Fruit fly (Drosophila melanogaster) whole organism, embryonic: ENCODE results near the gene msb1l.

Experiments
- Bteb2 ChIP-seq: fragments of 200-800 bp; sonication (Bioruptor generic); optimal IDR thresholded peaks from 2 replicates; lab custom pipeline; 2016; ENCODE audit warnings: missing biosample characterization, missing genetic modification characterization
- CG10565 ChIP-seq: fragments of 200-800 bp; sonication (Bioruptor generic); optimal IDR thresholded peaks from 3 replicates; lab custom pipeline; 2016; ENCODE audit warnings: missing biosample characterization, mild to moderate bottlenecking, missing genetic modification characterization
- CG10979 ChIP-seq: fragments of 200-800 bp; sonication (Bioruptor generic); optimal IDR thresholded peaks from 2 replicates; lab custom pipeline; 2018; ENCODE audit warnings: missing biosample characterization, mild to moderate bottlenecking, missing genetic modification characterization, moderate library complexity
- CG13287 ChIP-seq: fragments of 200-800 bp; sonication (Bioruptor generic); IDR thresholded peaks from 2 replicates; pipeline ENCODE4 v1.3.6; 2022; ENCODE audit warnings: missing biosample characterization, missing genetic modification characterization; ENCODE audit not compliant: partially characterized antibody
- CG15514 ChIP-seq: fragments of 200-800 bp; sonication (Bioruptor generic); optimal IDR thresholded peaks from 3 replicates; lab custom pipeline; 2017; ENCODE audit warnings: missing biosample characterization, missing genetic modification characterization, mild to moderate bottlenecking, moderate library complexity, missing genetic modification reagents
- CG17359 ChIP-seq: fragments of 200-800 bp; sonication (Bioruptor generic); optimal IDR thresholded peaks from 3 replicates; lab custom pipeline; 2018; ENCODE audit warnings: missing biosample characterization, mild to moderate bottlenecking, missing genetic modification characterization, moderate library complexity
- CG17385 ChIP-seq: fragments of 200-800 bp; sonication (Bioruptor generic); optimal IDR thresholded peaks from 3 replicates; lab custom pipeline; 2018; ENCODE audit warnings: missing biosample characterization, mild to moderate bottlenecking, missing genetic modification characterization
- CG17802 ChIP-seq: fragments of 200-800 bp; sonication (Bioruptor generic); optimal IDR thresholded peaks from 2 replicates; lab custom pipeline; 2018; ENCODE audit warnings: missing biosample characterization, mild to moderate bottlenecking, missing genetic modification characterization, moderate library complexity
- CG18262 ChIP-seq: fragments of 200-800 bp; optimal IDR thresholded peaks from 3 replicates; lab custom pipeline; 2019; ENCODE audit warnings: missing biosample characterization, mild to moderate bottlenecking, missing genetic modification characterization, moderate library complexity
- CG2678 ChIP-seq: fragments of 200-800 bp; sonication (Bioruptor generic); optimal IDR thresholded peaks from 3 replicates; lab custom pipeline; 2019; ENCODE audit warnings: missing biosample characterization, mild to moderate bottlenecking, missing genetic modification characterization, moderate library complexity
- CG30431 ChIP-seq: fragments of 200-800 bp; sonication (Bioruptor generic); optimal IDR thresholded peaks from 2 replicates; lab custom pipeline; 2017; ENCODE audit warnings: missing biosample characterization, missing genetic modification characterization
- CG31365 ChIP-seq: fragments of 200-800 bp; sonication (Bioruptor generic); optimal IDR thresholded peaks from 2 replicates; lab custom pipeline; 2018; ENCODE audit warnings: missing biosample characterization, mild to moderate bottlenecking, missing genetic modification characterization
- CG4360 ChIP-seq: fragments of 200-800 bp; sonication (Bioruptor generic); IDR thresholded peaks from 2 replicates; pipeline ENCODE4 v1.3.6; 2022; ENCODE audit warnings: missing biosample characterization, missing genetic modification characterization
- CG6272 ChIP-seq: fragments of 200-800 bp; sonication (Bioruptor generic); IDR thresholded peaks from 2 replicates; pipeline ENCODE4 v1.3.6; 2022; ENCODE audit warnings: missing biosample characterization, missing genetic modification characterization
- CG6813 ChIP-seq: fragments of 200-800 bp; sonication (Bioruptor generic); optimal IDR thresholded peaks from 2 replicates; lab custom pipeline; 2017; ENCODE audit warnings: missing biosample characterization, missing genetic modification characterization, mild to moderate bottlenecking, moderate library complexity, missing genetic modification reagents
- CG6854 ChIP-seq: fragments of 200-800 bp; sonication (Bioruptor generic); optimal IDR thresholded peaks from 3 replicates; lab custom pipeline; 2017; ENCODE audit warnings: missing biosample characterization, mild to moderate bottlenecking, missing genetic modification characterization
- CG7357 ChIP-seq: fragments of 200-800 bp; sonication (Bioruptor generic); IDR thresholded peaks from 3 replicates; pipeline ENCODE4 v1.3.6; 2022; ENCODE audit warnings: missing biosample characterization, missing genetic modification characterization
- CG8944 ChIP-seq: fragments of 200-800 bp; sonication (Bioruptor generic); optimal IDR thresholded peaks from 3 replicates; lab custom pipeline; 2016; ENCODE audit warnings: missing biosample characterization, missing genetic modification characterization
- Drgx ChIP-seq: fragments of 200-800 bp; sonication (Bioruptor generic); IDR thresholded peaks from 2 replicates; pipeline ENCODE4 v1.3.6; 2022; ENCODE audit warnings: missing biosample characterization, missing genetic modification characterization
- HHEX ChIP-seq: fragments of 200-800 bp; sonication (Bioruptor generic); optimal IDR thresholded peaks from 3 replicates; lab custom pipeline; 2017; ENCODE audit warnings: missing biosample characterization, mild to moderate bottlenecking, missing genetic modification characterization, missing genetic modification reagents
- HLH54F ChIP-seq: fragments of 200-800 bp; sonication (Bioruptor generic); optimal IDR thresholded peaks from 3 replicates; lab custom pipeline; 2016; ENCODE audit warnings: missing biosample characterization, missing genetic modification characterization
- Hand ChIP-seq: fragments of 200-800 bp; sonication (Bioruptor generic); optimal IDR thresholded peaks from 2 replicates; lab custom pipeline; 2017; ENCODE audit warnings: mild to moderate bottlenecking, missing biosample characterization, missing genetic modification reagents, missing genetic modification characterization
- MESR4 ChIP-seq: fragments of 200-800 bp; sonication (Bioruptor generic); optimal IDR thresholded peaks from 2 replicates; lab custom pipeline; 2018; ENCODE audit warnings: missing biosample characterization, mild to moderate bottlenecking, missing genetic modification characterization, moderate library complexity
- MTF-1 ChIP-seq: fragments of 200-800 bp; sonication (Bioruptor generic); optimal IDR thresholded peaks from 2 replicates; lab custom pipeline; 2018; ENCODE audit warnings: missing biosample characterization, mild to moderate bottlenecking, missing genetic modification characterization, borderline replicate concordance
- NC2β ChIP-seq: fragments of 200-800 bp; sonication (Bioruptor generic); optimal IDR thresholded peaks from 2 replicates; lab custom pipeline; 2016; ENCODE audit warnings: missing biosample characterization, missing genetic modification characterization
- NFAT ChIP-seq: fragments of 200-800 bp; sonication (Bioruptor generic); IDR thresholded peaks from 2 replicates; pipeline ENCODE4 v1.3.6; 2022; ENCODE audit warnings: missing biosample characterization, missing genetic modification characterization
- NK7.1 ChIP-seq: fragments of 200-800 bp; sonication (Bioruptor generic); optimal IDR thresholded peaks from 3 replicates; lab custom pipeline; 2016; ENCODE audit warnings: missing biosample characterization, missing genetic modification characterization
- Nf-YA ChIP-seq: fragments of 200-800 bp; sonication (Bioruptor generic); IDR thresholded peaks from 2 replicates; pipeline ENCODE4 v1.3.6; 2022; ENCODE audit warnings: missing biosample characterization, missing genetic modification characterization
- Sox102F ChIP-seq: fragments of 200-800 bp; sonication (Bioruptor generic); optimal IDR thresholded peaks from 2 replicates; lab custom pipeline; 2018; ENCODE audit warnings: missing biosample characterization, mild to moderate bottlenecking, missing genetic modification characterization, moderate library complexity
- Sry-β ChIP-seq: fragments of 200-800 bp; sonication (Bioruptor generic); optimal IDR thresholded peaks from 2 replicates; lab custom pipeline; 2018; ENCODE audit warnings: missing biosample characterization, mild to moderate bottlenecking, missing genetic modification characterization, moderate library complexity
- Tbp ChIP-seq: fragments of >200 bp; optimal IDR thresholded peaks from 2 replicates; lab custom pipeline; 2018; ENCODE audit warnings: missing biosample characterization, missing genetic modification characterization
- YL-1 ChIP-seq: fragments of 200-800 bp; sonication (Bioruptor generic); optimal IDR thresholded peaks from 3 replicates; lab custom pipeline; 2017; ENCODE audit warnings: missing biosample characterization, mild to moderate bottlenecking, missing genetic modification characterization
- ara ChIP-seq: fragments of 200-800 bp; sonication (Bioruptor generic); IDR thresholded peaks from 2 replicates; pipeline ENCODE4 v1.3.6; 2022; ENCODE audit warnings: missing biosample characterization, missing genetic modification characterization
- btn ChIP-seq: fragments of 200-800 bp; sonication (Bioruptor generic); optimal IDR thresholded peaks from 2 replicates; lab custom pipeline; 2016; ENCODE audit warnings: missing biosample characterization, missing genetic modification characterization
- chn ChIP-seq: fragments of 200-800 bp; sonication (Bioruptor generic); optimal IDR thresholded peaks from 2 replicates; lab custom pipeline; 2016; ENCODE audit warnings: missing biosample characterization, missing genetic modification characterization
- cwo ChIP-seq: fragments of 200-800 bp; sonication (Bioruptor generic); optimal IDR thresholded peaks from 3 replicates; lab custom pipeline; 2017; ENCODE audit warnings: missing biosample characterization, missing genetic modification characterization, mild to moderate bottlenecking, moderate library complexity, missing genetic modification reagents
- grau ChIP-seq: fragments of 200-800 bp; optimal IDR thresholded peaks from 3 replicates; lab custom pipeline; 2019; ENCODE audit warnings: missing biosample characterization, mild to moderate bottlenecking, missing genetic modification characterization, moderate library complexity
- jumu ChIP-seq: fragments of 200-800 bp; sonication (Bioruptor generic); optimal IDR thresholded peaks from 3 replicates; lab custom pipeline; 2016; ENCODE audit warnings: missing biosample characterization, missing genetic modification characterization
- odd ChIP-seq: fragments of 200-800 bp; sonication (Bioruptor generic); optimal IDR thresholded peaks from 2 replicates; lab custom pipeline; 2017; ENCODE audit warnings: missing biosample characterization, mild to moderate bottlenecking, missing genetic modification characterization
- onecut ChIP-seq: fragments of 200-800 bp; sonication (Bioruptor generic); IDR thresholded peaks from 2 replicates; pipeline ENCODE4 v1.3.6; 2022; ENCODE audit warnings: missing biosample characterization, missing genetic modification characterization
- peb ChIP-seq: fragments of 200-800 bp; sonication (Bioruptor generic); IDR thresholded peaks from 2 replicates; pipeline ENCODE4 v1.3.6; 2022; ENCODE audit warnings: missing biosample characterization, missing genetic modification characterization
- pnt ChIP-seq: fragments of 200-800 bp; sonication (Bioruptor generic); optimal IDR thresholded peaks from 3 replicates; lab custom pipeline; 2016; ENCODE audit warnings: missing biosample characterization, missing genetic modification characterization
- pros ChIP-seq: fragments of 200-800 bp; sonication (Bioruptor generic); optimal IDR thresholded peaks from 3 replicates; lab custom pipeline; 2019; ENCODE audit warnings: missing biosample characterization, mild to moderate bottlenecking, missing genetic modification characterization, moderate library complexity
- ranshi ChIP-seq: fragments of 200-800 bp; sonication (Bioruptor generic); IDR thresholded peaks from 2 replicates; pipeline ENCODE4 v1.3.6; 2022; ENCODE audit warnings: missing biosample characterization, missing genetic modification characterization
- sim ChIP-seq: fragments of 200-800 bp; sonication (Bioruptor generic); IDR thresholded peaks from 2 replicates; pipeline ENCODE4 v1.3.6; 2022; ENCODE audit warnings: missing biosample characterization, missing genetic modification characterization
- sob ChIP-seq: fragments of 200-800 bp; sonication (Bioruptor generic); IDR thresholded peaks from 2 replicates; pipeline ENCODE4 v1.3.6; 2022; ENCODE audit warnings: missing biosample characterization, missing genetic modification characterization
- sr ChIP-seq: fragments of 200-800 bp; sonication (Bioruptor generic); IDR thresholded peaks from 3 replicates; pipeline ENCODE4 v1.3.6; 2022; ENCODE audit warnings: missing biosample characterization, missing genetic modification characterization
- trem ChIP-seq: fragments of 200-800 bp; optimal IDR thresholded peaks from 3 replicates; lab custom pipeline; 2019; ENCODE audit warnings: missing biosample characterization, mild to moderate bottlenecking, missing genetic modification characterization, moderate library complexity
- z ChIP-seq: fragments of 200-800 bp; sonication (Bioruptor generic); IDR thresholded peaks from 3 replicates; pipeline ENCODE4 v1.3.6; 2022; ENCODE audit warnings: missing biosample characterization, missing genetic modification characterization

msb1l gene

dm6 chr2L:19575626-19576298, 1.7 kb upstream of the msb1l start (continued):
- TF ChIP-seq Tbp (GFP tag; lab: Kevin White, UChicago) = peak; percentile 50
- TF ChIP-seq ara (GFP tag; lab: Robert Waterston, UW) = peak; percentile 85
- peak; percentile 98 for TF ChIP-seq chn (GFP tag; lab: Kevin White, UChicago)
- peak; percentile 83 for TF ChIP-seq CG10565 (GFP tag; lab: Kevin White, UChicago)
- peak; percentile 52 for TF ChIP-seq Sry-β (GFP tag; lab: Kevin White, UChicago)
- TF ChIP-seq Bteb2 = peak; percentile 97
- peak; percentile 91 for TF ChIP-seq NFAT (GFP tag; lab: Robert Waterston, UW)
- peak; percentile 94 for TF ChIP-seq sob (GFP tag; lab: Robert Waterston, UW)
- peak; percentile 91 for TF ChIP-seq CG6854 (GFP tag; lab: Kevin White, UChicago)
- TF ChIP-seq CG4360 = no peak; the same call in 1 of the 2 replicates
- peak; percentile 13; the same call in 1 of the 2 replicates for TF ChIP-seq CG13287 (GFP tag; lab: Robert Waterston, UW)
- TF ChIP-seq trem = peak; percentile 91
- peak; percentile 90 for TF ChIP-seq odd (GFP tag; lab: Kevin White, UChicago)
- TF ChIP-seq NK7.1 (GFP tag; lab: Kevin White, UChicago) = peak; percentile 96
- TF ChIP-seq CG31365 (tag; lab: Kevin White, UChicago) = peak; percentile 75
- peak; percentile 93 for TF ChIP-seq CG17359 (tag; lab: Kevin White, UChicago)
- TF ChIP-seq CG10979 (tag; lab: Kevin White, UChicago) = peak; percentile 96
- peak; percentile 87 for TF ChIP-seq z
- TF ChIP-seq sim (GFP tag; lab: Robert Waterston, UW) = 0 out of 2 replicates have a peak, but pooled peaks have one; percentile 42
- peak; percentile 97 for TF ChIP-seq CG30431 (GFP tag; lab: Kevin White, UChicago)
- TF ChIP-seq CG18262 (tag; lab: Kevin White, UChicago) = peak; percentile 97
- TF ChIP-seq CG15514 = peak; percentile 90
- TF ChIP-seq Nf-YA (GFP tag; lab: Robert Waterston, UW) = peak; percentile 80
- peak; percentile 96 for TF ChIP-seq pnt (GFP tag; lab: Kevin White, UChicago)
- peak; percentile 35 for TF ChIP-seq MTF-1 (GFP tag; lab: Kevin White, UChicago)
- peak; percentile 73 for TF ChIP-seq onecut (GFP tag; lab: Robert Waterston, UW)
- peak; percentile 85 for TF ChIP-seq Hand (GFP tag; lab: Kevin White, UChicago)
- TF ChIP-seq MESR4 (GFP tag; lab: Kevin White, UChicago) = no peak
- TF ChIP-seq CG8944 = peak; percentile 94
- TF ChIP-seq btn (GFP tag; lab: Kevin White, UChicago) = peak; percentile 94
- TF ChIP-seq Sox102F (GFP tag; lab: Kevin White, UChicago) = peak; percentile 97
- peak; percentile 95 for TF ChIP-seq Drgx (GFP tag; lab: Robert Waterston, UW)
- TF ChIP-seq cwo (GFP tag; lab: Kevin White, UChicago) = peak; percentile 93
- TF ChIP-seq peb (GFP tag; lab: Robert Waterston, UW) = peak; percentile 89
- TF ChIP-seq grau = peak; percentile 96
- peak; percentile 86 for TF ChIP-seq CG17385 (GFP tag; lab: Kevin White, UChicago)
- peak; percentile 93 for TF ChIP-seq pros (GFP tag; lab: Kevin White, UChicago)
- peak; percentile 98 for TF ChIP-seq HLH54F
- peak; percentile 96 for TF ChIP-seq HHEX (GFP tag; lab: Kevin White, UChicago)
- TF ChIP-seq sr (GFP tag; lab: Robert Waterston, UW) = 0 out of 3 replicates have a peak, but pooled peaks have one; percentile 44
- TF ChIP-seq CG17802 (tag; lab: Kevin White, UChicago) = peak; percentile 87
- TF ChIP-seq ranshi (GFP tag; lab: Robert Waterston, UW) = peak; percentile 88
- peak; percentile 93 for TF ChIP-seq CG7357 (GFP tag; lab: Robert Waterston, UW)
- peak; percentile 94 for TF ChIP-seq CG6272 (GFP tag; lab: Robert Waterston, UW)
- TF ChIP-seq CG2678 = peak; percentile 98
- peak; percentile 24 for TF ChIP-seq YL-1 (GFP tag; lab: Kevin White, UChicago)
- peak; percentile 86 for TF ChIP-seq CG6813 (GFP tag; lab: Kevin White, UChicago)
- TF ChIP-seq jumu (GFP tag; lab: Kevin White, UChicago) = peak; percentile 97
- TF ChIP-seq NC2β (GFP tag; lab: Kevin White, UChicago) = peak; percentile 94
